Worm (Caenorhabditis elegans) whole organism, L2 larva: ENCODE data around the gene F36H1.12.

Experiments
- lin-11 ChIP-seq: fragments of 150-350 bp; sonication (generic microtip); optimal IDR thresholded peaks from 2 replicates; lab custom pipeline; 2014; ENCODE audit warnings: missing biosample characterization, missing genetic modification characterization, inconsistent platforms, mixed read lengths
- skn-1 ChIP-seq: sonication (generic microtip); optimal IDR thresholded peaks from 2 replicates; lab custom pipeline; 2017; ENCODE audit warnings: missing biosample characterization, missing genetic modification characterization

DNA sequence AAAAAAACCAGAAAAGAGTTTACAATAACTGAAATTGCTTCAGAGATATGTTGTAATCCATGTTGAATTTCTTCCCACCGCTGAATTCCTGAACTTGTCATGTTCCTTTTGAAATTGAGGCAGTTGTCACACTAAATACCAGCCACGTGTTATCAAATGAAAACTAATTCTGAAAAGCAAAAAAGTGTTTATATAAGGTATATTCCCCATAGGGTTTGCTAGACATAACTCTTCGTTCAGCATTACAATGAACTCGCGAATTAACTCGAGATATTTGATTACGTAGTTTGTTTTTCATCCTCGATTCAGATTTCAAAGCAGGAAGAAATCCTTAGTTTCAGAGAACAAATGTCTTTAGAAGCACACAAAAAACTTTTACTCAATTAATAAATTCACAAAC is 46.8 kb upstream of the F36H1.12 start, which contains the start of gene str-3:
- TF ChIP-seq lin-11 (no peak), skn-1 (no peak)
